Worm (Caenorhabditis elegans) whole organism, L2 larva: ENCODE measurements around the gene R02C2.7.

ENCODE experiments used
- F13H6.1 ChIP-seq: sonication (generic microtip); optimal IDR thresholded peaks from 2 replicates; lab custom pipeline; 2016; ENCODE audit warnings: missing genetic modification characterization, missing compliant biosample characterization
- Y55F3AM.14 ChIP-seq: fragments of 200-800 bp; sonication (Bioruptor generic); optimal IDR thresholded peaks from 2 replicates; lab custom pipeline; 2018; ENCODE audit warnings: mild to moderate bottlenecking, missing genetic modification characterization, missing compliant biosample characterization
- ZK546.5 ChIP-seq: sonication (generic microtip); optimal IDR thresholded peaks from 2 replicates; lab custom pipeline; 2017; ENCODE audit warnings: missing biosample characterization, missing genetic modification characterization
- alr-1 ChIP-seq: fragments of 150-350 bp; optimal IDR thresholded peaks from 2 replicates; lab custom pipeline; 2014; ENCODE audit warnings: missing biosample characterization, missing genetic modification characterization
- aly-2 ChIP-seq: fragments of 150-350 bp; optimal IDR thresholded peaks from 2 replicates; lab custom pipeline; 2014; ENCODE audit warnings: missing biosample characterization, missing genetic modification characterization
- ama-1 ChIP-seq: fragments of 150-350 bp; optimal IDR thresholded peaks from 2 replicates; lab custom pipeline; 2018; ENCODE audit warnings: inconsistent platforms
- ceh-16 ChIP-seq: fragments of 150-350 bp; optimal IDR thresholded peaks from 2 replicates; lab custom pipeline; 2014; ENCODE audit warnings: missing biosample characterization, missing genetic modification characterization
- ceh-82 ChIP-seq: fragments of 150-350 bp; optimal IDR thresholded peaks from 2 replicates; lab custom pipeline; 2014; ENCODE audit warnings: missing biosample characterization, missing genetic modification characterization
- crh-2 ChIP-seq: sonication (generic microtip); optimal IDR thresholded peaks from 2 replicates; lab custom pipeline; 2017; ENCODE audit warnings: missing biosample characterization, missing genetic modification characterization
- dmd-4 ChIP-seq: sonication (generic microtip); optimal IDR thresholded peaks from 2 replicates; lab custom pipeline; 2017; ENCODE audit warnings: missing biosample characterization, missing genetic modification characterization
- elt-3 ChIP-seq: sonication (generic microtip); optimal IDR thresholded peaks from 2 replicates; lab custom pipeline; 2017; ENCODE audit warnings: missing biosample characterization, missing genetic modification characterization
- fos-1 ChIP-seq: fragments of 150-350 bp; optimal IDR thresholded peaks from 2 replicates; lab custom pipeline; 2014; ENCODE audit warnings: missing biosample characterization, missing genetic modification characterization
- gmeb-1 ChIP-seq: fragments of 150-350 bp; optimal IDR thresholded peaks from 2 replicates; lab custom pipeline; 2014; ENCODE audit warnings: missing biosample characterization, missing genetic modification characterization
- lin-11 ChIP-seq: fragments of 150-350 bp; sonication (generic microtip); optimal IDR thresholded peaks from 2 replicates; lab custom pipeline; 2014; ENCODE audit warnings: missing biosample characterization, missing genetic modification characterization, inconsistent platforms, mixed read lengths
- lin-13 ChIP-seq: fragments of 150-350 bp; optimal IDR thresholded peaks from 2 replicates; lab custom pipeline; 2014; ENCODE audit warnings: missing biosample characterization, missing genetic modification reagents, missing genetic modification characterization
- lin-39 ChIP-seq: fragments of 150-350 bp; optimal IDR thresholded peaks from 2 replicates; lab custom pipeline; 2014; ENCODE audit warnings: missing biosample characterization, missing genetic modification reagents, missing genetic modification characterization
- lsy-2 ChIP-seq, 2 experiments: fragments of 150-350 bp in 1 of 2; sonication (generic microtip) in 1 of 2; optimal IDR thresholded peaks; 2 replicates each; lab custom pipeline; 2014 to 2017; ENCODE audit warnings: missing biosample characterization in 2 of 2, missing genetic modification characterization in 2 of 2
- mab-5 ChIP-seq: fragments of 150-350 bp; optimal IDR thresholded peaks from 2 replicates; lab custom pipeline; 2014; ENCODE audit warnings: missing biosample characterization, missing genetic modification characterization
- mdl-1 ChIP-seq, 2 experiments: fragments of 150-350 bp in 1 of 2; sonication (generic microtip) in 1 of 2; optimal IDR thresholded peaks; 2 replicates each; lab custom pipeline; 2017; ENCODE audit warnings: missing biosample characterization in 2 of 2, missing genetic modification characterization in 2 of 2
- nhr-11 ChIP-seq: fragments of 150-350 bp; optimal IDR thresholded peaks from 2 replicates; lab custom pipeline; 2014; ENCODE audit warnings: missing biosample characterization, missing genetic modification characterization
- nhr-12 ChIP-seq: fragments of 150-350 bp; optimal IDR thresholded peaks from 2 replicates; lab custom pipeline; 2014; ENCODE audit warnings: missing biosample characterization, missing genetic modification characterization
- nhr-129 ChIP-seq: fragments of 150-350 bp; optimal IDR thresholded peaks from 2 replicates; lab custom pipeline; 2014; ENCODE audit warnings: missing biosample characterization, missing genetic modification characterization
- nhr-21 ChIP-seq: fragments of 150-350 bp; optimal IDR thresholded peaks from 2 replicates; lab custom pipeline; 2014; ENCODE audit warnings: missing biosample characterization, missing genetic modification characterization
- nhr-23 ChIP-seq: fragments of 150-350 bp; optimal IDR thresholded peaks from 2 replicates; lab custom pipeline; 2014; ENCODE audit warnings: missing biosample characterization, missing genetic modification reagents, missing genetic modification characterization
- nhr-237 ChIP-seq: fragments of 150-350 bp; optimal IDR thresholded peaks from 2 replicates; lab custom pipeline; 2014; ENCODE audit warnings: missing biosample characterization, missing genetic modification characterization
- nhr-25 ChIP-seq: fragments of 150-350 bp; sonication (generic microtip); optimal IDR thresholded peaks from 3 replicates; lab custom pipeline; 2014; ENCODE audit warnings: missing biosample characterization, missing genetic modification characterization
- nhr-6 ChIP-seq: fragments of 150-350 bp; optimal IDR thresholded peaks from 2 replicates; lab custom pipeline; 2014; ENCODE audit warnings: missing biosample characterization, missing genetic modification characterization
- sem-4 ChIP-seq: fragments of 150-350 bp; optimal IDR thresholded peaks from 2 replicates; lab custom pipeline; 2014; ENCODE audit warnings: missing biosample characterization, missing genetic modification reagents, missing genetic modification characterization
- skn-1 ChIP-seq: sonication (generic microtip); optimal IDR thresholded peaks from 2 replicates; lab custom pipeline; 2017; ENCODE audit warnings: missing biosample characterization, missing genetic modification characterization
- snpc-4 ChIP-seq: fragments of 150-350 bp; optimal IDR thresholded peaks from 2 replicates; lab custom pipeline; 2014; ENCODE audit warnings: missing biosample characterization, missing genetic modification characterization
- unc-39 ChIP-seq: fragments of 150-350 bp; optimal IDR thresholded peaks from 2 replicates; lab custom pipeline; 2014; ENCODE audit warnings: missing biosample characterization, missing genetic modification characterization
- unc-62 ChIP-seq: fragments of 150-350 bp; optimal IDR thresholded peaks from 2 replicates; lab custom pipeline; 2014; ENCODE audit warnings: missing biosample characterization, missing genetic modification reagents, missing genetic modification characterization
- ztf-1 ChIP-seq: fragments of 200-800 bp; sonication (Bioruptor generic); conservative IDR thresholded peaks from 2 replicates; pipeline ENCODE4 v1.3.6; 2022; ENCODE audit warnings: missing genetic modification characterization, missing compliant biosample characterization
- ztf-11 ChIP-seq: sonication (generic microtip); optimal IDR thresholded peaks from 2 replicates; lab custom pipeline; 2017; ENCODE audit warnings: missing biosample characterization, missing genetic modification characterization
- ztf-4 ChIP-seq: fragments of 150-350 bp; optimal IDR thresholded peaks from 2 replicates; lab custom pipeline; 2014; ENCODE audit warnings: missing biosample characterization, missing genetic modification characterization

Gene R02C2.7

DNA sequence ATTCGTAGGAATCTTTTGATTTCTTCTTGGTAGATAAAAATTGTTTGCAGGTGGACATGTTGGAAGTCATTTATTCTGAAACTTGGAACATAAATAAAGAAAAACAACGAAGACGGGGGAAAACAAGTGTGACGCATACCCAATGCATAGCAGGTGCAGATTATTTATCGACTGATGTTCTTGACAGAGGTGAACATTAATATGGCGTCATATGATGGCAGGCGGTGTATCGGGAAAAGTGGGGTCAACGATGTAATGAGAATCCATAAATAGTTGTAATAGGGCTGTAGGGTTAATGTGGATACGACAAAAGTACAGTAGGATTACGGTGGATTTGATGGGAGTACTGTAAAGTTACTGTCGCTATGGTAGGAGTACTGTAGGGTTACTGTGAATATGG is 2.1 kb downstream of the R02C2.7 start, which contains the start of gene txt-2:
txt-2 (minus strand) TSS at position 214 of the 400 bp plus-strand sequence.
- TF ChIP-seq ZK546.5 (no peak), lsy-2 (tag; optimal IDR thresholded peaks at IDR 0.05; lab: Kevin White, UChicago) (no peak), elt-3 (tag; lab: Kevin White, UChicago) (no peak), alr-1 (tag; lab: Kevin White, UChicago) (no peak), nhr-12 (tag; lab: Kevin White, UChicago) (no peak), ceh-82 (tag; lab: Kevin White, UChicago) (no peak), lin-11 (tag; lab: Kevin White, UChicago) (no peak), nhr-11 (tag; lab: Kevin White, UChicago) (no peak), F13H6.1 (tag; lab: Kevin White, UChicago) (no peak), ztf-4 (tag; lab: Kevin White, UChicago) (no peak), dmd-4 (tag; lab: Kevin White, UChicago) (no peak)

DNA sequence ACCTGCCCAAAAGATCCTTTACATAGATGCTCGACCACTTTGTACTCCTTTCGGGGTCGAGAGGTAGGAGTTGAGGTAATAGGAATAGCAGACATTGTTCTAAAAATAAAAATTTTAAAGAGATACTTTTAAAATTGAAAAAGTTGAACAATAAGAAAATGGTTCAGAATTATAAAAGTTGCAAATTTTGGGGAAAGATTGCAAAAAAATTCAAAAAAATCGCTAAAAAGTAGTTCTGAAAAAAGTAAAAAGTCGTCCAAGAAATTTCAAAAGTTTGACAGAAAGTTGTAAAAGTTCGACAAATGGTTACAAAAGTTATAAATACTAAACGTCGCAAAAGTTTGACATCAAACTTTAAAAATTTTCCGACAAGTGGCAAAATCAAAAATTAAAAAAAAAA is 4.3 kb downstream of the R02C2.7 start, which contains the start of gene R02C2.1:
R02C2.1 (minus strand) TSS at position 101 of the 400 bp plus-strand sequence.
- TF ChIP-seq nhr-129 (tag; lab: Kevin White, UChicago) (no peak), nhr-21 (tag; lab: Kevin White, UChicago) (no peak), ztf-4 (tag; lab: Kevin White, UChicago) (no peak), elt-3 (tag; lab: Kevin White, UChicago) (no peak), mab-5 (no peak), sem-4 (tag; lab: Kevin White, UChicago) (no peak), dmd-4 (tag; lab: Kevin White, UChicago) (no peak), unc-39 (tag; lab: Kevin White, UChicago) (no peak), lin-11 (tag; lab: Kevin White, UChicago) (no peak), unc-62 (GFP tag; lab: Kevin White, UChicago) (no peak), lin-39 (tag; lab: Kevin White, UChicago) (no peak), nhr-237 (tag; lab: Kevin White, UChicago) (no peak), crh-2 (tag; lab: Kevin White, UChicago) (no peak), skn-1 (tag; lab: Kevin White, UChicago) (no peak), nhr-6 (tag; lab: Kevin White, UChicago) (no peak), ceh-16 (tag; lab: Kevin White, UChicago) (no peak)

DNA sequence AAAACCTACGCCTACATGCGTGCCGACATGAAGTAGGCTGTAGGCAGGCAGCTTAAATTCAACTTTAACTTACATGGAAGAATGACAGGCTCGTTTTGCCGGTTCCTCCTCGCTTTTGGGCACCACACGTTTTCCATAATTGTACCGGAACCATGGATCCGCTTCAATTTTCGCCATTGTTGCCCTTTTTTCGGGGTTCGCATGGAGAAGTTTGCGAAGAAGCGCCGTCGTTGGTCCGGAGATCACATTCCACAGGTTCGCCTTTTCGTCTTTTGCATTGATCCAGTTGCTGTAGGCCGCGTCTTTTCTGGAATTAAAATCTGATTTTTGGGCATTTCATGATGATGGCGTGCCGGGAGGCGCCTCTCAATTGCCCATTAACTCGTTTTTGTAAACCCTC is 5.4 kb downstream of the R02C2.7 start:
- TF ChIP-seq mab-5 (no peak), lin-11 (tag; lab: Kevin White, UChicago) (no peak), lin-13 (GFP tag; lab: Kevin White, UChicago) (no peak), alr-1 (tag; lab: Kevin White, UChicago) (no peak), ceh-16 (tag; lab: Kevin White, UChicago) (no peak), nhr-21 (tag; lab: Kevin White, UChicago) (no peak)

DNA sequence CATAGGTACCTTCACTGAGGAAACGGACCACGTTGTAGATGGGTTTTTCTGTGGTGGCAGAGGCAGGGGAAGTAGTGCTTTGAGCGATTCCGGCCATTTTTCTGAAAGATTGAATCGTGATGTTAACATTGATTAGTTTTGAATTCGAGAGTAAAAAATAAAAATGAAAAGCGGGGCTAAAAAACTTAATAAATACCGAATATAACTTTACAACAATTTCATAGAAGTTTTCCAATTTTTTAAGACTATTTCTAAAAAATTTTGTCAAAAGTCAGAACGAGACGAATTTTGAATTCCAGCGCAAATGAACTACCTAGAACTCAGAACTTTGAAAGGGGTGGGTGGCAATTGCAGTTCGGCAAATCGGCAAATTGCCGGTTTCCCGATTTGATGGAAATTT is 7.8 kb downstream of the R02C2.7 start, which contains the start of gene kin-33:
kin-33 (minus strand) TSS at position 101 of the 400 bp plus-strand sequence.
- no peak for TF ChIP-seq elt-3 (tag; lab: Kevin White, UChicago)
- TF ChIP-seq ztf-4 (tag; lab: Kevin White, UChicago): no peak
- TF ChIP-seq ztf-11 (tag; lab: Kevin White, UChicago): no peak
- TF ChIP-seq aly-2: no peak
- TF ChIP-seq gmeb-1 (tag; lab: Kevin White, UChicago): no peak
- TF ChIP-seq nhr-25 (tag; lab: Kevin White, UChicago): no peak

DNA sequence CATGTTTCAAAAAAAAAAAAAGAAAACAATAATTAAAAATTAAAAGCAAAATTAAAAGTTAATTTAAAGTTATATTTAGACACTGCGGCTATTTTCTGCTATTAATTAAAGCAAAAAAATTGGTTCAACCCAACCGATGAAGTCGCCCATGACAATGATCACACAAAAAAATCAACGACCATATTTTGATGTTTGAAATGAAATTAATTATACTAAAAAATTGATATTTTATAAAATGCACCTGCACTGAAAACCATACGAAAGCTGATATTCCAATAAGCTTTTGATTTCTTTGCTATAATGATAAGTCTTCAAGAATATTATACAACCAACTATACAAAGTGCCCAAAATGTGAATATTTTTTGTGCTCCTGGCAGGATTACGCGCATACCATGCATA is 22.8 kb downstream of the R02C2.7 start, which contains the start of gene srh-80:
srh-80 (plus strand) TSS at position 301 of the 400 bp plus-strand sequence.
- no peak for TF ChIP-seq ama-1 (lab: Kevin White, UChicago)
- TF ChIP-seq aly-2: no peak
- no peak for TF ChIP-seq snpc-4 (tag; lab: Kevin White, UChicago)
- TF ChIP-seq fos-1 (tag; lab: Kevin White, UChicago): no peak
- TF ChIP-seq mab-5: no peak
- no peak for TF ChIP-seq Y55F3AM.14 (GFP tag; lab: Kevin White, UChicago)
- no peak for TF ChIP-seq unc-39 (tag; lab: Kevin White, UChicago)
- no peak for TF ChIP-seq alr-1 (tag; lab: Kevin White, UChicago)

DNA sequence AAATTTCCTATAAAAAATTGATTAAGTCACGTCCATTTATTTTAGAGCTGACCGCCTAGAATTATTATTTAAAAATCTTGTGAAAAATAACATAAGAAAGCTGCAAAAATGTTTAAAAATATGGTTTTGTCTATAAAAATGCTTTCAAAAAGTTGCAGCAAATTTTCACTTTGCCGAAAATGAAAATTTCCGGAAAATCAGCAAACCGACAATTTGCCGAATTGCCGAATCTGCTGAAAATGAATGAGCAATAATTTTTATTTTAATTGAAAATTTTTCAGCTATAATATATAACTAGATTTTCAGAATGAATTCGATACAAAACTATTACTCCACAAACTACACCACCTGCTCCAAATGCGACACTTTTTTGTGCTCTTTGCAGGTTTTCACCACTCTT is 25.6 kb downstream of the R02C2.7 start, which contains the start of gene srh-78:
srh-78 (plus strand) TSS at position 301 of the 400 bp plus-strand sequence.
- TF ChIP-seq mab-5: no peak
- TF ChIP-seq mdl-1 (tag; optimal IDR thresholded peaks at IDR 0.05; lab: Kevin White, UChicago): no peak
- TF ChIP-seq nhr-25 (tag; lab: Kevin White, UChicago): no peak
- TF ChIP-seq nhr-23 (tag; lab: Kevin White, UChicago): no peak
- no peak for TF ChIP-seq ztf-1
- no peak for TF ChIP-seq unc-62 (GFP tag; lab: Kevin White, UChicago)
- TF ChIP-seq unc-39 (tag; lab: Kevin White, UChicago): no peak
- no peak for TF ChIP-seq elt-3 (tag; lab: Kevin White, UChicago)
- TF ChIP-seq nhr-6 (tag; lab: Kevin White, UChicago): no peak
- no peak for TF ChIP-seq nhr-237 (tag; lab: Kevin White, UChicago)
- no peak for TF ChIP-seq crh-2 (tag; lab: Kevin White, UChicago)
- no peak for TF ChIP-seq lin-13 (GFP tag; lab: Kevin White, UChicago)
